Worm (Caenorhabditis elegans) whole organism, L3 larva: Measurements from ENCODE around the gene K07B1.7.

Experiments
- R02D3.7 ChIP-seq: fragments of 150-350 bp; optimal IDR thresholded peaks from 2 replicates; lab custom pipeline; 2014; ENCODE audit warnings: missing biosample characterization, missing genetic modification characterization
- aly-2 ChIP-seq: fragments of 150-350 bp; optimal IDR thresholded peaks from 2 replicates; lab custom pipeline; 2014; ENCODE audit warnings: missing biosample characterization, missing genetic modification characterization
- ama-1 ChIP-seq: fragments of 150-350 bp; optimal IDR thresholded peaks from 2 replicates; lab custom pipeline; 2018
- elt-3 ChIP-seq, 3 experiments: fragments of 150-350 bp in 1 of 3; sonication (generic microtip) in 2 of 3; optimal IDR thresholded peaks; 2 replicates in 2 of 3; 4 replicates in 1 of 3; lab custom pipeline; 2014 to 2017; ENCODE audit warnings: missing biosample characterization in 3 of 3, missing genetic modification characterization in 3 of 3
- fkh-10 ChIP-seq: sonication (generic microtip); optimal IDR thresholded peaks from 2 replicates; lab custom pipeline; 2017; ENCODE audit warnings: missing biosample characterization, missing genetic modification reagents, missing genetic modification characterization
- nhr-11 ChIP-seq: fragments of 150-350 bp; optimal IDR thresholded peaks from 2 replicates; lab custom pipeline; 2014; ENCODE audit warnings: missing biosample characterization, missing genetic modification characterization
- nhr-12 ChIP-seq: fragments of 150-350 bp; optimal IDR thresholded peaks from 2 replicates; lab custom pipeline; 2014; ENCODE audit warnings: missing biosample characterization, missing genetic modification characterization
- pha-4 ChIP-seq: fragments of 150-350 bp; optimal IDR thresholded peaks from 2 replicates; lab custom pipeline; 2014; ENCODE audit warnings: missing biosample characterization, missing genetic modification reagents, missing genetic modification characterization
- pqm-1 ChIP-seq: fragments of 150-350 bp; optimal IDR thresholded peaks from 2 replicates; lab custom pipeline; 2017; ENCODE audit warnings: missing biosample characterization, missing genetic modification characterization, inconsistent platforms
- sea-2 ChIP-seq: fragments of 150-350 bp; sonication (generic microtip); optimal IDR thresholded peaks from 4 replicates; lab custom pipeline; 2014; ENCODE audit warnings: missing biosample characterization, missing genetic modification reagents, missing genetic modification characterization
- tbx-2 ChIP-seq: sonication (generic microtip); optimal IDR thresholded peaks from 2 replicates; lab custom pipeline; 2016; ENCODE audit warnings: mild to moderate bottlenecking, missing genetic modification characterization, missing compliant biosample characterization
- unc-62 ChIP-seq: fragments of 150-350 bp; sonication (generic microtip); optimal IDR thresholded peaks from 4 replicates; lab custom pipeline; 2014; ENCODE audit warnings: missing biosample characterization, missing genetic modification reagents, missing genetic modification characterization
- ztf-11 ChIP-seq: fragments of 150-350 bp; optimal IDR thresholded peaks from 2 replicates; lab custom pipeline; 2014; ENCODE audit warnings: missing biosample characterization, missing genetic modification characterization

DNA sequence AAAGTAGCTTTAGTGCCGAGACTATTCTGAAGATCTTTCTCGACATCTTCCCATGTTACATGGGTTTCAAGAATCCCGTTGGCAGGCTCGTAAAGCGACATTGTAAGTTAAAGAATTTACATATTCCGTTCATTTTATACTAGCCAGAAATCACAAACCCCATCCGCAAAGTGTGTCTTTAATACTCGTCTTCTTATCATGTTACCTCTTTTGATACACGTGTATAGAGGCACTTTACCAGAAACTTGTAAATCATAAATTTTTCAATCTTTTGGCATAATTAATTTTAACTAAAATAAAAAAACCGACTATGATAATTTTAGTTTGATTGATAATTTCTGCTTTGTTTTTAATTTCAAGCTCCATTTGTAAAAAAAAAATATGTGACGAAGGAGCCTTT, 24.2 kb upstream of the K07B1.7 start, which contains the start of gene E02C12.6:
- TF ChIP-seq nhr-11 (tag; lab: Kevin White, UChicago): no peak
- TF ChIP-seq ama-1 (lab: Kevin White, UChicago): no peak
- TF ChIP-seq nhr-12 (tag; lab: Kevin White, UChicago): no peak
- TF ChIP-seq tbx-2 (tag; lab: Kevin White, UChicago): no peak
- TF ChIP-seq R02D3.7 (tag; lab: Kevin White, UChicago): no peak
- TF ChIP-seq elt-3 (tag; optimal IDR thresholded peaks at IDR 0.05; lab: Kevin White, UChicago): no peak
- no peak for TF ChIP-seq ztf-11 (tag; lab: Kevin White, UChicago)
- TF ChIP-seq sea-2 (GFP tag; lab: Kevin White, UChicago): no peak
- no peak for TF ChIP-seq fkh-10 (GFP tag; lab: Kevin White, UChicago)
- no peak for TF ChIP-seq unc-62 (GFP tag; lab: Kevin White, UChicago)
- TF ChIP-seq pqm-1 (tag; lab: Kevin White, UChicago): no peak
- no peak for TF ChIP-seq aly-2 (tag; lab: Kevin White, UChicago)
- no peak for TF ChIP-seq pha-4 (tag; lab: Kevin White, UChicago)
